Worm (Caenorhabditis elegans): ENCODE data around the gene C30A5.16.

ce11 chrIII:8176265-8176664 is 41.8 kb upstream of the C30A5.16 start, which contains the start of gene C50C3.12:
- no peak for TF ChIP-seq skn-1 (tag; optimal IDR thresholded peaks at IDR 0.05)
- no peak for TF ChIP-seq unc-39 (tag; optimal IDR thresholded peaks at IDR 0.05)
- TF ChIP-seq unc-130 (GFP tag; optimal IDR thresholded peaks at IDR 0.05), result no peak
- no peak for TF ChIP-seq ama-1 (optimal IDR thresholded peaks at IDR 0.05)
- no peak for TF ChIP-seq unc-62 (GFP tag; optimal IDR thresholded peaks at IDR 0.05 in 1 of 2)
- no peak for TF ChIP-seq unc-62 (tag; optimal IDR thresholded peaks at IDR 0.05)
- no peak for TF ChIP-seq ceh-82 (tag; optimal IDR thresholded peaks at IDR 0.05)
- no peak for TF ChIP-seq pqm-1 (tag; optimal IDR thresholded peaks at IDR 0.05)
